Fruit fly (Drosophila melanogaster) whole organism, wandering third instar larva: Measurements from ENCODE around the gene CG1416.

ENCODE experiments used
- Abd-B ChIP-seq: fragments of >200 bp; optimal IDR thresholded peaks from 2 replicates; lab custom pipeline; 2017; ENCODE audit warnings: missing biosample characterization, missing genetic modification characterization
- CG32264 ChIP-seq: fragments of 200-800 bp; sonication (Bioruptor generic); optimal IDR thresholded peaks from 2 replicates; lab custom pipeline; 2016; ENCODE audit warnings: missing biosample characterization, missing genetic modification characterization
- CG9705 ChIP-seq: fragments of 200-800 bp; sonication (Bioruptor generic); optimal IDR thresholded peaks from 2 replicates; lab custom pipeline; 2018; ENCODE audit warnings: missing biosample characterization, mild to moderate bottlenecking, missing genetic modification characterization
- CrebA ChIP-seq: fragments of 200-800 bp; sonication (Bioruptor generic); optimal IDR thresholded peaks from 2 replicates; lab custom pipeline; 2016; ENCODE audit warnings: missing biosample characterization, mild to moderate bottlenecking, missing genetic modification characterization, borderline replicate concordance
- Dfd ChIP-seq: fragments of >200 bp; optimal IDR thresholded peaks from 2 replicates; lab custom pipeline; 2017; ENCODE audit warnings: missing biosample characterization, missing genetic modification characterization
- Dif ChIP-seq: fragments of 200-275, 200-300 bp; sonication (Bioruptor generic); optimal IDR thresholded peaks from 2 replicates; lab custom pipeline; 2018; ENCODE audit warnings: missing biosample characterization, missing genetic modification characterization; ENCODE audit not compliant: partially characterized antibody
- GATAd ChIP-seq: sonication (Bioruptor generic); optimal IDR thresholded peaks from 2 replicates; lab custom pipeline; 2016; ENCODE audit warnings: missing biosample characterization, missing genetic modification characterization
- HLH106 ChIP-seq: fragments of 200-800 bp; optimal IDR thresholded peaks from 3 replicates; lab custom pipeline; 2019; ENCODE audit warnings: missing biosample characterization, mild to moderate bottlenecking, missing genetic modification characterization, moderate library complexity
- Hnf4 ChIP-seq: fragments of 200-800 bp; sonication (Bioruptor generic); optimal IDR thresholded peaks from 2 replicates; lab custom pipeline; 2016; ENCODE audit warnings: missing biosample characterization, mild to moderate bottlenecking, missing genetic modification characterization
- Hr78 ChIP-seq: fragments of >200 bp; optimal IDR thresholded peaks from 2 replicates; lab custom pipeline; 2017; ENCODE audit warnings: missing biosample characterization, missing genetic modification characterization
- Hr83 ChIP-seq: fragments of 200-300 bp; sonication (Bioruptor generic); optimal IDR thresholded peaks from 2 replicates; lab custom pipeline; 2016; ENCODE audit warnings: missing biosample characterization, mild to moderate bottlenecking, missing genetic modification characterization, moderate library complexity; ENCODE audit not compliant: poor library complexity, severe bottlenecking
- Jra ChIP-seq: sonication (Bioruptor generic); optimal IDR thresholded peaks from 2 replicates; lab custom pipeline; 2016; ENCODE audit warnings: missing biosample characterization, missing genetic modification characterization
- Mio ChIP-seq: sonication (Bioruptor generic); optimal IDR thresholded peaks from 2 replicates; lab custom pipeline; 2016; ENCODE audit warnings: missing biosample characterization, missing genetic modification characterization
- Myc ChIP-seq: fragments of >200 bp; optimal IDR thresholded peaks from 2 replicates; lab custom pipeline; 2017
- N ChIP-seq: fragments of >200 bp; optimal IDR thresholded peaks from 2 replicates; lab custom pipeline; 2018; ENCODE audit warnings: missing biosample characterization, missing external identifiers, missing genetic modification characterization
- OdsH ChIP-seq: fragments of 200-800 bp; sonication (Bioruptor generic); optimal IDR thresholded peaks from 2 replicates; lab custom pipeline; 2016; ENCODE audit warnings: missing biosample characterization, mild to moderate bottlenecking, missing genetic modification characterization
- Rel ChIP-seq, 2 experiments: fragments of 200-800 bp; sonication (Bioruptor generic) in 1 of 2; optimal IDR thresholded peaks; 2 replicates in 1 of 2; 3 replicates in 1 of 2; lab custom pipeline; 2016 to 2019; ENCODE audit warnings: mild to moderate bottlenecking in 2 of 2, missing biosample characterization in 2 of 2, missing genetic modification characterization in 2 of 2, moderate library complexity in 1 of 2
- Sp1 ChIP-seq: fragments of 200-800 bp; sonication (Bioruptor generic); optimal IDR thresholded peaks from 3 replicates; lab custom pipeline; 2019; ENCODE audit warnings: missing biosample characterization, mild to moderate bottlenecking, missing genetic modification characterization, moderate library complexity
- Vsx2 ChIP-seq: fragments of 200-300, 225-300 bp; sonication (Bioruptor generic); optimal IDR thresholded peaks from 2 replicates; lab custom pipeline; 2018; ENCODE audit warnings: missing biosample characterization, missing genetic modification characterization; ENCODE audit not compliant: partially characterized antibody
- br ChIP-seq: fragments of 200-800 bp; sonication (Bioruptor generic); optimal IDR thresholded peaks from 2 replicates; lab custom pipeline; 2016; ENCODE audit warnings: missing biosample characterization, missing genetic modification characterization
- brk ChIP-seq: fragments of 200-800 bp; sonication (Bioruptor generic); optimal IDR thresholded peaks from 2 replicates; lab custom pipeline; 2016; ENCODE audit warnings: missing biosample characterization, mild to moderate bottlenecking, missing genetic modification characterization
- dl ChIP-seq, 2 experiments: fragments of 175-275, 200-275 bp in 1 of 2; fragments of 200-275 bp in 1 of 2; sonication (Bioruptor generic); optimal IDR thresholded peaks; lab custom pipeline; 2018; ENCODE audit warnings: mild to moderate bottlenecking in 2 of 2, missing biosample characterization in 2 of 2, missing genetic modification characterization in 2 of 2, moderate library complexity in 2 of 2; ENCODE audit not compliant: partially characterized antibody in 2 of 2, insufficient read depth in 1 of 2
- dmrt93B ChIP-seq: fragments of 200-800 bp; sonication (Bioruptor generic); optimal IDR thresholded peaks from 2 replicates; lab custom pipeline; 2018; ENCODE audit warnings: missing biosample characterization, mild to moderate bottlenecking, missing genetic modification characterization
- dsf ChIP-seq: sonication (Bioruptor generic); optimal IDR thresholded peaks from 2 replicates; lab custom pipeline; 2016; ENCODE audit warnings: missing biosample characterization, missing genetic modification characterization, borderline replicate concordance
- ey ChIP-seq: fragments of 200-800 bp; sonication (Bioruptor generic); optimal IDR thresholded peaks from 2 replicates; lab custom pipeline; 2016; ENCODE audit warnings: missing biosample characterization, missing genetic modification characterization
- foxo ChIP-seq, 2 experiments: fragments of 200-800 bp; sonication (Bioruptor generic); optimal IDR thresholded peaks; 2 replicates in 1 of 2; 3 replicates in 1 of 2; lab custom pipeline; 2016 to 2017; ENCODE audit warnings: missing biosample characterization in 2 of 2, missing genetic modification characterization in 2 of 2
- fru ChIP-seq: fragments of 200-800 bp; sonication (Bioruptor generic); optimal IDR thresholded peaks from 3 replicates; lab custom pipeline; 2016; ENCODE audit warnings: missing biosample characterization, mild to moderate bottlenecking, missing genetic modification characterization
- h ChIP-seq: fragments of 200-800 bp; sonication (Bioruptor generic); optimal IDR thresholded peaks from 3 replicates; lab custom pipeline; 2016; ENCODE audit warnings: missing biosample characterization, mild to moderate bottlenecking, missing genetic modification characterization
- jim ChIP-seq: fragments of 175-275, 200-325 bp; sonication (Bioruptor generic); optimal IDR thresholded peaks from 2 replicates; lab custom pipeline; 2016; ENCODE audit warnings: missing biosample characterization, mild to moderate bottlenecking, missing genetic modification characterization
- lola ChIP-seq: fragments of >200 bp; optimal IDR thresholded peaks from 2 replicates; lab custom pipeline; 2017; ENCODE audit warnings: missing biosample characterization, missing genetic modification characterization
- pan ChIP-seq: fragments of >200 bp; optimal IDR thresholded peaks from 2 replicates; lab custom pipeline; 2017
- psq ChIP-seq: fragments of 200-800 bp; sonication (Bioruptor generic); optimal IDR thresholded peaks from 3 replicates; lab custom pipeline; 2017; ENCODE audit warnings: missing biosample characterization, mild to moderate bottlenecking, missing genetic modification characterization, moderate library complexity
- rgr ChIP-seq: fragments of 200-800 bp; sonication (Bioruptor generic); optimal IDR thresholded peaks from 3 replicates; lab custom pipeline; 2016; ENCODE audit warnings: missing biosample characterization, mild to moderate bottlenecking, missing genetic modification characterization
- sage ChIP-seq: fragments of 200-800 bp; sonication (Bioruptor generic); optimal IDR thresholded peaks from 2 replicates; lab custom pipeline; 2016; ENCODE audit warnings: missing biosample characterization, mild to moderate bottlenecking, missing genetic modification characterization
- sv ChIP-seq: fragments of 200-800 bp; sonication (Bioruptor generic); optimal IDR thresholded peaks from 3 replicates; lab custom pipeline; 2016; ENCODE audit warnings: missing biosample characterization, missing genetic modification characterization
- tai ChIP-seq: sonication (Bioruptor generic); optimal IDR thresholded peaks from 2 replicates; lab custom pipeline; 2016; ENCODE audit warnings: missing biosample characterization, missing genetic modification characterization
- usp ChIP-seq: fragments of >200 bp; optimal IDR thresholded peaks from 2 replicates; lab custom pipeline; 2017; ENCODE audit warnings: missing biosample characterization, missing genetic modification characterization
- woc ChIP-seq: sonication (Bioruptor generic); optimal IDR thresholded peaks from 2 replicates; lab custom pipeline; 2016; ENCODE audit warnings: missing biosample characterization, mild to moderate bottlenecking, missing genetic modification characterization

CG1416 gene

dm6 chr2L:21752798-21753197, 5.0 kb upstream of the CG1416 start:
- TF ChIP-seq GATAd (GFP tag; lab: Kevin White, UChicago) (no peak), dl (GFP tag; optimal IDR thresholded peaks at IDR 0.05; lab: Kevin White, UChicago; ENCODE audit: insufficient read depth in 1 of 2, partially characterized antibody in 2 of 2) (no peak), Hnf4 (GFP tag; lab: Kevin White, UChicago) (no peak), CrebA (GFP tag; lab: Kevin White, UChicago) (no peak), jim (GFP tag; lab: Kevin White, UChicago) (no peak), br (GFP tag; lab: Kevin White, UChicago) (no peak), CG32264 (GFP tag; lab: Kevin White, UChicago) (no peak), N (GFP tag; lab: Kevin White, UChicago) (no peak), Abd-B (GFP tag; lab: Kevin White, UChicago) (no peak), h (GFP tag; lab: Kevin White, UChicago) (no peak), psq (GFP tag; lab: Kevin White, UChicago) (no peak), Dif (GFP tag; lab: Kevin White, UChicago) (no peak), usp (GFP tag; lab: Kevin White, UChicago) (no peak), Vsx2 (GFP tag; lab: Kevin White, UChicago) (no peak), Hr78 (GFP tag; lab: Kevin White, UChicago) (no peak), foxo (GFP tag; optimal IDR thresholded peaks at IDR 0.05; lab: Kevin White, UChicago) (no peak), OdsH (GFP tag; lab: Kevin White, UChicago) (no peak), lola (GFP tag; lab: Kevin White, UChicago) (no peak), HLH106 (no peak), Myc (lab: Kevin White, UChicago) (no peak)
- TF ChIP-seq, all 38 proteins: peak for 0

- peak in 1 of 2 experiments; percentile 38 for TF ChIP-seq dl (GFP tag; optimal IDR thresholded peaks at IDR 0.05; lab: Kevin White, UChicago; ENCODE audit: insufficient read depth in 1 of 2, partially characterized antibody in 2 of 2)
- peak in 1 of 2 experiments; percentile 28 for TF ChIP-seq foxo (GFP tag; optimal IDR thresholded peaks at IDR 0.05; lab: Kevin White, UChicago)
- TF ChIP-seq sv (GFP tag; lab: Kevin White, UChicago) = no peak
- peak; percentile 8 for TF ChIP-seq Jra (GFP tag; lab: Kevin White, UChicago)
- peak; percentile 3 for TF ChIP-seq h (GFP tag; lab: Kevin White, UChicago)
- peak; percentile 51 for TF ChIP-seq brk
- peak; percentile 70 for TF ChIP-seq CrebA (GFP tag; lab: Kevin White, UChicago)
- peak; percentile 7 for TF ChIP-seq Rel (GFP tag; optimal IDR thresholded peaks at IDR 0.05; lab: Kevin White, UChicago)
- TF ChIP-seq Rel (tag; optimal IDR thresholded peaks at IDR 0.05; lab: Kevin White, UChicago) = no peak
- TF ChIP-seq Dif (GFP tag; lab: Kevin White, UChicago) = peak; percentile 64
- TF ChIP-seq psq (GFP tag; lab: Kevin White, UChicago) = peak; percentile 82
- TF ChIP-seq dmrt93B (GFP tag; lab: Kevin White, UChicago) = no peak
- TF ChIP-seq CG9705 (GFP tag; lab: Kevin White, UChicago) = no peak
- TF ChIP-seq woc (GFP tag; lab: Kevin White, UChicago) = peak; percentile 26
- TF ChIP-seq sage (GFP tag; lab: Kevin White, UChicago) = peak; percentile 60
- TF ChIP-seq Vsx2 (GFP tag; lab: Kevin White, UChicago) = peak; percentile 30
- TF ChIP-seq ey = no peak
- TF ChIP-seq, all 38 proteins: peak for 12
Measured at dm6 chr2L:21753448-21753908, 4.3 kb upstream of the CG1416 start.

DNA sequence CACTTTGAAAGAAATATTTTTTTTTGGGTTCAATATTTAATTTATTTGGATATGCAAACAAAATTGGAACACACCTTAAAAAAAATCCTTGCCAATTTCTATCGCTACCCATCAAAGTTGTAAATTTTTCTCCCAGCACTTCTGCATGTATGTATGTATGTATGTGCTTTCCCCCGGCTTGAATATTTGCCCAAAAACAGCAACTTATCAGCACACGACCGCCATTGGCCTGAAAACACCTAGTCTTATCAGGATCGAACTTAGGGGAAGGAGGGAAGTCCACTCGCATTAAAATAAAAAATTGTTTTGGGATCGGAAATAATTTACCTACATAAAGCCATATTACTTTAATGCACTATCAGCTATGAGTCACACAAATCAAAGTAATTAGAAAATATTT, 3.8 kb upstream of the CG1416 start:
- TF ChIP-seq HLH106 = no peak
- no peak for TF ChIP-seq Dif (GFP tag; lab: Kevin White, UChicago)
- no peak for TF ChIP-seq woc (GFP tag; lab: Kevin White, UChicago)
- no peak for TF ChIP-seq Jra (GFP tag; lab: Kevin White, UChicago)
- no peak for TF ChIP-seq lola (GFP tag; lab: Kevin White, UChicago)
- no peak for TF ChIP-seq Sp1 (GFP tag; lab: Kevin White, UChicago)
- TF ChIP-seq Abd-B (GFP tag; lab: Kevin White, UChicago) = no peak
- TF ChIP-seq CG9705 (GFP tag; lab: Kevin White, UChicago) = no peak
- no peak for TF ChIP-seq brk
- TF ChIP-seq Hr83 = no peak
- TF ChIP-seq usp (GFP tag; lab: Kevin White, UChicago) = no peak
- TF ChIP-seq Hr78 (GFP tag; lab: Kevin White, UChicago) = no peak
- no peak for TF ChIP-seq pan (lab: Kevin White, UChicago)
- TF ChIP-seq OdsH (GFP tag; lab: Kevin White, UChicago) = peak; percentile 27
- no peak for TF ChIP-seq sage (GFP tag; lab: Kevin White, UChicago)
- TF ChIP-seq br (GFP tag; lab: Kevin White, UChicago) = no peak
- TF ChIP-seq Rel (GFP tag; optimal IDR thresholded peaks at IDR 0.05; lab: Kevin White, UChicago) = no peak
- TF ChIP-seq Rel (tag; optimal IDR thresholded peaks at IDR 0.05; lab: Kevin White, UChicago) = peak; percentile 68
- TF ChIP-seq rgr = peak; percentile 16
- TF ChIP-seq N (GFP tag; lab: Kevin White, UChicago) = no peak
- TF ChIP-seq Myc (lab: Kevin White, UChicago) = no peak
- TF ChIP-seq Hnf4 (GFP tag; lab: Kevin White, UChicago) = no peak
- no peak for TF ChIP-seq dmrt93B (GFP tag; lab: Kevin White, UChicago)
- peak; percentile 20 for TF ChIP-seq h (GFP tag; lab: Kevin White, UChicago)
- no peak for TF ChIP-seq Vsx2 (GFP tag; lab: Kevin White, UChicago)
- no peak for TF ChIP-seq tai (GFP tag; lab: Kevin White, UChicago)
- no peak for TF ChIP-seq sv (GFP tag; lab: Kevin White, UChicago)
- TF ChIP-seq fru (GFP tag; lab: Kevin White, UChicago) = peak; percentile 13
- no peak for TF ChIP-seq CG32264 (GFP tag; lab: Kevin White, UChicago)
- no peak for TF ChIP-seq dsf (GFP tag; lab: Kevin White, UChicago)
- no peak for TF ChIP-seq Mio (GFP tag; lab: Kevin White, UChicago)
- peak; percentile 40 for TF ChIP-seq ey
- no peak for TF ChIP-seq Dfd (GFP tag; lab: Kevin White, UChicago)
- TF ChIP-seq CrebA (GFP tag; lab: Kevin White, UChicago) = no peak
- TF ChIP-seq GATAd (GFP tag; lab: Kevin White, UChicago) = no peak
- peak in 1 of 2 experiments; percentile 12 for TF ChIP-seq foxo (GFP tag; optimal IDR thresholded peaks at IDR 0.05; lab: Kevin White, UChicago)
- no peak for TF ChIP-seq psq (GFP tag; lab: Kevin White, UChicago)
